Fruit fly (Drosophila melanogaster): ENCODE data around the gene vrs.

vrs gene

DNA sequence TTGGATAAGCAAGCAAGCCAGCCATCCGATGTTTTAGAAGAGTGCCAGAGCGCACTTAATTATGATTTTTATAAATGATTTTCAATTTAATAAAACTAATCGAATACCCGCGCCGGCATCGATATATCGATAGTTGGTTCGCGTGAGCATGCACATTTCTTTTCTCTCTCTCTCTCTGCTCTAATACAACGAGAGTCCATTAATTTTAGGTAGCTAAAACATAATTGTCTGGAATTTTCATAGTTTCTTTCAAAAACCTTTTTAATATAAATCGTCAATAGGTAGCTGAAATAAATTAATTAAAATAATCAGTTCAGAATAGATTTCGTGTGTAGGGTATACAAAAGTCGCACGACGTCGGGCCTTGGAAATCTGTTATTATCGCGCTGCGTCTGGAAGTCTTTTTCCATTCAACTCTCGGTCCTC is 1.4 kb downstream of the vrs start, which contains the start of gene CG18549 (continued):
- TF ChIP-seq pnt (GFP tag; optimal IDR thresholded peaks at IDR 0.05) = peak; percentile 99
- peak; percentile 100 for TF ChIP-seq tap (tag; optimal IDR thresholded peaks at IDR 0.05)
- TF ChIP-seq CG10979 (tag; optimal IDR thresholded peaks at IDR 0.05) = peak; percentile 100
- peak; percentile 97 for TF ChIP-seq CG1603 (tag; optimal IDR thresholded peaks at IDR 0.05)
- peak; percentile 100 for TF ChIP-seq CG34422 (GFP tag; IDR thresholded peaks at IDR 0.05)
- TF ChIP-seq stwl (tag; optimal IDR thresholded peaks at IDR 0.05) = peak; percentile 95
- peak; percentile 99 for TF ChIP-seq scrt (GFP tag; optimal IDR thresholded peaks at IDR 0.05)
- TF ChIP-seq CG17802 (tag; optimal IDR thresholded peaks at IDR 0.05) = peak; percentile 95
- TF ChIP-seq CG6765 (GFP tag; optimal IDR thresholded peaks at IDR 0.05) = peak; percentile 99
- TF ChIP-seq az2 (GFP tag; optimal IDR thresholded peaks at IDR 0.05) = peak; percentile 100
- TF ChIP-seq CkIIα-i1 (GFP tag; IDR thresholded peaks at IDR 0.05) = peak; percentile 98
- TF ChIP-seq kni (GFP tag; optimal IDR thresholded peaks at IDR 0.05) = peak; percentile 99
- TF ChIP-seq peb (GFP tag; IDR thresholded peaks at IDR 0.05) = peak; percentile 100
- peak; percentile 97 for TF ChIP-seq CG11560 (tag; IDR thresholded peaks at IDR 0.05)
- TF ChIP-seq row (GFP tag; IDR thresholded peaks at IDR 0.05) = peak; percentile 100
- peak; percentile 100 for TF ChIP-seq CG10267 (tag; optimal IDR thresholded peaks at IDR 0.05)
- peak; percentile 100 for TF ChIP-seq CG11456 (GFP tag; IDR thresholded peaks at IDR 0.05)
- TF ChIP-seq CG15601 (tag; optimal IDR thresholded peaks at IDR 0.05) = peak; percentile 99
- TF ChIP-seq Sry-δ (GFP tag; optimal IDR thresholded peaks at IDR 0.05) = peak; percentile 87
- peak; percentile 100 for TF ChIP-seq Hr3 (GFP tag; optimal IDR thresholded peaks at IDR 0.05)
- TF ChIP-seq CG18011 (GFP tag; optimal IDR thresholded peaks at IDR 0.05) = peak; percentile 93
- peak; percentile 75 for TF ChIP-seq knrl (GFP tag; IDR thresholded peaks at IDR 0.05; ENCODE audit: partially characterized antibody)
- peak; percentile 100 for TF ChIP-seq Xrp1 (GFP tag; IDR thresholded peaks at IDR 0.05)
- TF ChIP-seq CG9437 (GFP tag; optimal IDR thresholded peaks at IDR 0.05) = peak; percentile 97
- peak; percentile 100 for TF ChIP-seq ttk (GFP tag; IDR thresholded peaks at IDR 0.05)
- no peak for TF ChIP-seq D (optimal IDR thresholded peaks at IDR 0.05)
- TF ChIP-seq D (GFP tag; optimal IDR thresholded peaks at IDR 0.05) = peak; percentile 100
- peak; percentile 99 for TF ChIP-seq CG31441 (GFP tag; IDR thresholded peaks at IDR 0.05)
- peak; percentile 100 for TF ChIP-seq CG6854 (GFP tag; optimal IDR thresholded peaks at IDR 0.05)
- peak; percentile 62 for TF ChIP-seq CG2129 (GFP tag; IDR thresholded peaks at IDR 0.05; ENCODE audit: partially characterized antibody)
- TF ChIP-seq Hmx (GFP tag; optimal IDR thresholded peaks at IDR 0.05) = peak; percentile 98
- TF ChIP-seq Atf6 (GFP tag; IDR thresholded peaks at IDR 0.05) = peak; percentile 100
- peak; percentile 85 for TF ChIP-seq Scr (GFP tag; IDR thresholded peaks at IDR 0.05; ENCODE audit: partially characterized antibody)
- TF ChIP-seq danr (GFP tag; IDR thresholded peaks at IDR 0.05) = peak; percentile 100
- TF ChIP-seq CG2712 (tag; optimal IDR thresholded peaks at IDR 0.05) = peak; percentile 100
- TF ChIP-seq ewg (GFP tag; optimal IDR thresholded peaks at IDR 0.05) = peak; percentile 99
- peak; percentile 99 for TF ChIP-seq exex (tag; optimal IDR thresholded peaks at IDR 0.05)
- peak; percentile 76 for TF ChIP-seq bbx (GFP tag; IDR thresholded peaks at IDR 0.05; ENCODE audit: partially characterized antibody)
- peak; percentile 100 for TF ChIP-seq BtbVII (GFP tag; optimal IDR thresholded peaks at IDR 0.05)
- TF ChIP-seq trem (tag; optimal IDR thresholded peaks at IDR 0.05) = peak; percentile 98
- peak; percentile 100 for TF ChIP-seq CG10147 (GFP tag; optimal IDR thresholded peaks at IDR 0.05)
- TF ChIP-seq z (GFP tag; IDR thresholded peaks at IDR 0.05) = peak; percentile 90
- TF ChIP-seq fd96Cb (tag; optimal IDR thresholded peaks at IDR 0.05) = peak; percentile 100
- TF ChIP-seq CG7357 (GFP tag; IDR thresholded peaks at IDR 0.05) = peak; percentile 99
